Worm (Caenorhabditis elegans): ENCODE data around the gene egl-10.

ce11 chrV:12408525-12408924 lies 54.3 kb downstream of the egl-10 start, which contains the start of gene cdr-4:
- TF ChIP-seq snpc-4 (tag; optimal IDR thresholded peaks at IDR 0.05) (no peak), alr-1 (tag; optimal IDR thresholded peaks at IDR 0.05) (no peak), lin-13 (GFP tag; optimal IDR thresholded peaks at IDR 0.05) (no peak), nhr-237 (tag; optimal IDR thresholded peaks at IDR 0.05) (no peak), nhr-12 (tag; optimal IDR thresholded peaks at IDR 0.05) (no peak), ceh-82 (tag; optimal IDR thresholded peaks at IDR 0.05) (no peak), dmd-4 (tag; optimal IDR thresholded peaks at IDR 0.05) (no peak), peb-1 (tag; optimal IDR thresholded peaks at IDR 0.05) (no peak), nhr-25 (tag; optimal IDR thresholded peaks at IDR 0.05) (no peak)

All from whole organism, L2 larva.